Worm (Caenorhabditis elegans) whole organism, L4 larva: ENCODE data around the gene F52E10.4.

Experiments
- F37D6.2 ChIP-seq: sonication (generic microtip); optimal IDR thresholded peaks from 2 replicates; lab custom pipeline; 2016; ENCODE audit warnings: mild to moderate bottlenecking, missing genetic modification characterization, missing compliant biosample characterization
- F44E2.7 ChIP-seq: fragments of 200-800 bp; sonication (Bioruptor generic); IDR thresholded peaks from 2 replicates; pipeline ENCODE4 v2.1.2; 2022; ENCODE audit warnings: missing genetic modification characterization, missing compliant biosample characterization
- F49E8.2 ChIP-seq: sonication (generic microtip); optimal IDR thresholded peaks from 2 replicates; lab custom pipeline; 2016; ENCODE audit warnings: missing compliant biosample characterization, mild to moderate bottlenecking, missing genetic modification characterization, borderline replicate concordance
- Y105C5A.15 ChIP-seq: fragments of 200-800 bp; sonication (Bioruptor generic); IDR thresholded peaks from 2 replicates; pipeline ENCODE4 v1.3.6; 2022; ENCODE audit warnings: missing genetic modification characterization, missing compliant biosample characterization
- ZK337.2 ChIP-seq: fragments of 200-800 bp; sonication (Bioruptor generic); IDR thresholded peaks from 2 replicates; pipeline ENCODE4 v1.3.6; 2022; ENCODE audit warnings: missing genetic modification reagents, missing genetic modification characterization, missing compliant biosample characterization
- aha-1 ChIP-seq: fragments of 150-350 bp; peaks from one replicate; lab custom pipeline; 2014; ENCODE audit warnings: missing biosample characterization, missing genetic modification characterization
- aly-2 ChIP-seq: sonication (generic microtip); optimal IDR thresholded peaks from 2 replicates; lab custom pipeline; 2018; ENCODE audit warnings: missing biosample characterization, missing genetic modification characterization
- ceh-82 ChIP-seq: sonication (generic microtip); optimal IDR thresholded peaks from 2 replicates; lab custom pipeline; 2017; ENCODE audit warnings: missing biosample characterization, missing genetic modification characterization
- ces-1 ChIP-seq: fragments of 150-350 bp; sonication (generic microtip); optimal IDR thresholded peaks from 4 replicates; lab custom pipeline; 2014; ENCODE audit warnings: missing biosample characterization, missing genetic modification reagents, missing genetic modification characterization
- daf-16 ChIP-seq, 3 experiments: sonication (generic microtip); optimal IDR thresholded peaks; 2 replicates each; lab custom pipeline; 2016 to 2017; ENCODE audit warnings: missing genetic modification characterization in 3 of 3, missing genetic modification reagents in 3 of 3, mild to moderate bottlenecking in 2 of 3, missing compliant biosample characterization in 2 of 3, missing biosample characterization in 1 of 3, moderate library complexity in 1 of 3
- dmd-6 ChIP-seq: fragments of 200-800 bp; sonication (Bioruptor generic); IDR thresholded peaks from 2 replicates; pipeline ENCODE4 v1.3.6; 2022; ENCODE audit warnings: missing genetic modification reagents, missing genetic modification characterization, missing compliant biosample characterization
- duxl-1 ChIP-seq: sonication (generic microtip); optimal IDR thresholded peaks from 2 replicates; lab custom pipeline; 2016; ENCODE audit warnings: mild to moderate bottlenecking, missing genetic modification characterization, moderate library complexity, missing compliant biosample characterization; ENCODE audit not compliant: poor library complexity
- dve-1 ChIP-seq: sonication (generic microtip); optimal IDR thresholded peaks from 2 replicates; lab custom pipeline; 2017; ENCODE audit warnings: antibody characterized with exemption, mild to moderate bottlenecking, missing genetic modification characterization, missing compliant biosample characterization; ENCODE audit not compliant: insufficient read depth
- egl-27 ChIP-seq: sonication (generic microtip); optimal IDR thresholded peaks from 3 replicates; lab custom pipeline; 2017; ENCODE audit warnings: missing biosample characterization, missing genetic modification reagents, missing genetic modification characterization
- egl-43 ChIP-seq: fragments of 200-800 bp; sonication (Bioruptor generic); IDR thresholded peaks from 2 replicates; pipeline ENCODE4 v1.3.6; 2022; ENCODE audit warnings: missing genetic modification reagents, missing genetic modification characterization, missing compliant biosample characterization
- hlh-11 ChIP-seq: fragments of 200-800 bp; sonication (Bioruptor generic); optimal IDR thresholded peaks from 2 replicates; lab custom pipeline; 2018; ENCODE audit warnings: mild to moderate bottlenecking, missing genetic modification characterization, missing compliant biosample characterization
- hlh-30 ChIP-seq: sonication (generic microtip); optimal IDR thresholded peaks from 2 replicates; lab custom pipeline; 2017; ENCODE audit warnings: antibody characterized with exemption, mild to moderate bottlenecking, missing genetic modification characterization, missing compliant biosample characterization; ENCODE audit not compliant: insufficient read depth
- hmg-1.1 ChIP-seq: fragments of 200-800 bp; sonication (Bioruptor generic); IDR thresholded peaks from 2 replicates; pipeline ENCODE4 v1.3.6; 2022; ENCODE audit warnings: missing genetic modification reagents, missing genetic modification characterization, missing compliant biosample characterization
- lin-1 ChIP-seq: fragments of 200-800 bp; sonication (Bioruptor generic); IDR thresholded peaks from 2 replicates; pipeline ENCODE4 v1.3.6; 2022; ENCODE audit warnings: missing genetic modification reagents, missing genetic modification characterization, missing compliant biosample characterization
- lin-13 ChIP-seq: fragments of 150-350 bp; optimal IDR thresholded peaks from 2 replicates; lab custom pipeline; 2014; ENCODE audit warnings: missing biosample characterization, missing genetic modification reagents, missing genetic modification characterization
- lir-3 ChIP-seq: sonication (generic microtip); optimal IDR thresholded peaks from 2 replicates; lab custom pipeline; 2016; ENCODE audit warnings: mild to moderate bottlenecking, missing genetic modification characterization, missing compliant biosample characterization
- mep-1 ChIP-seq: fragments of 150-350 bp; sonication (generic microtip); optimal IDR thresholded peaks from 3 replicates; lab custom pipeline; 2014; ENCODE audit warnings: missing biosample characterization, missing genetic modification characterization
- nhr-102 ChIP-seq: sonication (generic microtip); optimal IDR thresholded peaks from 2 replicates; lab custom pipeline; 2016; ENCODE audit warnings: mild to moderate bottlenecking, missing genetic modification characterization, moderate library complexity, missing compliant biosample characterization
- nhr-28 ChIP-seq: fragments of 150-350 bp; optimal IDR thresholded peaks from 2 replicates; lab custom pipeline; 2014; ENCODE audit warnings: missing biosample characterization, missing genetic modification characterization
- nhr-42 ChIP-seq: fragments of 200-800 bp; sonication (Bioruptor generic); IDR thresholded peaks from 2 replicates; pipeline ENCODE4 v1.3.6; 2022; ENCODE audit warnings: missing genetic modification characterization, missing compliant biosample characterization
- nhr-77 ChIP-seq: fragments of 150-350 bp; optimal IDR thresholded peaks from 2 replicates; lab custom pipeline; 2014; ENCODE audit warnings: missing biosample characterization, missing genetic modification characterization
- pqm-1 ChIP-seq: sonication (generic microtip); optimal IDR thresholded peaks from 2 replicates; lab custom pipeline; 2017; ENCODE audit warnings: missing biosample characterization, missing genetic modification characterization
- set-16 ChIP-seq: fragments of 200-800 bp; sonication (Bioruptor generic); IDR thresholded peaks from 2 replicates; pipeline ENCODE4 v1.3.6; 2022; ENCODE audit warnings: missing genetic modification reagents, missing genetic modification characterization, missing compliant biosample characterization
- snpc-1.2 ChIP-seq: fragments of 200-800 bp; sonication (Bioruptor generic); IDR thresholded peaks from 2 replicates; pipeline ENCODE4 v1.3.6; 2022; ENCODE audit warnings: missing genetic modification reagents, missing genetic modification characterization, missing compliant biosample characterization
- spr-3 ChIP-seq: fragments of 200-800 bp; sonication (Bioruptor generic); optimal IDR thresholded peaks from 2 replicates; lab custom pipeline; 2018; ENCODE audit warnings: mild to moderate bottlenecking, missing genetic modification characterization, missing compliant biosample characterization
- tra-1 ChIP-seq: fragments of 200-800 bp; sonication (Bioruptor generic); IDR thresholded peaks from 2 replicates; pipeline ENCODE4 v1.3.6; 2022; ENCODE audit warnings: missing genetic modification reagents, missing genetic modification characterization, missing compliant biosample characterization
- unc-62 ChIP-seq, 3 experiments: fragments of 150-350 bp in 1 of 3; sonication (generic microtip); optimal IDR thresholded peaks in 2 of 3; peaks in 1 of 3; 1 replicate in 1 of 3; 2 replicates in 2 of 3; lab custom pipeline; 2014 to 2017; ENCODE audit warnings: missing biosample characterization in 3 of 3, missing genetic modification characterization in 3 of 3, missing genetic modification reagents in 3 of 3, missing genotype in 1 of 3

Gene F52E10.4

DNA sequence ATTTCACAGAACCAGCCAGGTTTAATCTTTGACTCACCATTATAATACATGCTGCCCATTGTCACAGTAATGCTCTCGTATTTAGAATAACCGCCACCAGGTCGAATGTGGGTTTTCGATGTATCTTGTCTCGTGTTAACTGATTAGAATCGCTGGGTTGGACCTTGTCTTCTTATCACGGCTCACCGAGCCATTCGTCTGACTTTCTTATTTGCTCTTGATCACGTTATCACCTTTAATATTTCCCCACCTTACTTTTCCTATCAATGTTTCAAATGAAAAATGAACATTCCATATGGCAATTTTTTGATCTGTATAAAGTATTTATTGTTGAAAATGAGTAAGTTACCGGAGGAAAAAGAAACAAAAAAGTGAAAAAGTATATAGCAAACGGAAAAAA lies 30.8 kb downstream of the F52E10.4 start, which contains the start of gene sgk-1 (continued):
- TF ChIP-seq hlh-30 (tag; lab: Kevin White, UChicago) (peak; percentile 27), aly-2 (tag; lab: Kevin White, UChicago) (no peak), hlh-11 (tag; lab: Kevin White, UChicago) (peak; percentile 44), lir-3 (tag; lab: Kevin White, UChicago) (no peak), egl-27 (tag; lab: Kevin White, UChicago) (no peak), dmd-6 (GFP tag; lab: Robert Waterston, UW) (0 out of 2 replicates have a peak, but pooled peaks have one; percentile 31), F37D6.2 (no peak), F44E2.7 (GFP tag; lab: Robert Waterston, UW) (no peak), F49E8.2 (no peak), pqm-1 (tag; lab: Kevin White, UChicago) (peak; percentile 57), tra-1 (GFP tag; lab: Robert Waterston, UW) (no peak)

DNA sequence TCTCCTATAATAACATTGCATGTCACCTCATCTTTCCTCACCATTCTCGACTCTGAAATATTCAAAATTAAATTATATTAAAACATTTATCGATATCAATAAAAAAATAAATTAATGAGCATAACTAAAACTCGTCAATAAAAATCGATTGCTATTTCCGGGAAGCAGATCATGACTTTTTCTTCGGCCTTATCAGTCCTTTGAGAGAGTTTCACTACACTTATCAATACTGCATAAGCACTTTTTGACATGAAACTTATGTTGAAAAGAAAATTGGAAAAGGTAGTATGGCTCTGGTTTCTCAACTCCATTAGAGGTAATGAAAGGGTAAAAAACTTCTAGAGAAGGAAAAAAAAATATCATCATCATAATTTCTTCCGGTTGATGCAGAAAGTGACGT lies 32.8 kb downstream of the F52E10.4 start:
- TF ChIP-seq duxl-1 (tag; lab: Kevin White, UChicago) (no peak), lin-13 (GFP tag; lab: Kevin White, UChicago) (no peak), ces-1 (no peak), daf-16 (GFP tag; optimal IDR thresholded peaks at IDR 0.05; lab: Kevin White, UChicago) (no peak), daf-16 (tag; optimal IDR thresholded peaks at IDR 0.05; lab: Kevin White, UChicago) (peak; percentile 53), hlh-30 (tag; lab: Kevin White, UChicago) (peak; percentile 6), ZK337.2 (GFP tag; lab: Robert Waterston, UW) (no peak), hlh-11 (tag; lab: Kevin White, UChicago) (peak; percentile 22), nhr-102 (tag; lab: Kevin White, UChicago) (no peak), spr-3 (GFP tag; lab: Kevin White, UChicago) (no peak), nhr-28 (tag; lab: Kevin White, UChicago) (peak; percentile 64), dmd-6 (GFP tag; lab: Robert Waterston, UW) (peak; percentile 58; the same call in 1 of the 2 replicates), pqm-1 (tag; lab: Kevin White, UChicago) (peak; percentile 85), lin-1 (GFP tag; lab: Robert Waterston, UW) (0 out of 2 replicates have a peak, but pooled peaks have one; percentile 62), Y105C5A.15 (GFP tag; lab: Robert Waterston, UW) (no peak), dve-1 (peak; percentile 43), set-16 (GFP tag; lab: Robert Waterston, UW) (no peak), F49E8.2 (no peak), aha-1 (peak; percentile 30), egl-43 (no peak)

DNA sequence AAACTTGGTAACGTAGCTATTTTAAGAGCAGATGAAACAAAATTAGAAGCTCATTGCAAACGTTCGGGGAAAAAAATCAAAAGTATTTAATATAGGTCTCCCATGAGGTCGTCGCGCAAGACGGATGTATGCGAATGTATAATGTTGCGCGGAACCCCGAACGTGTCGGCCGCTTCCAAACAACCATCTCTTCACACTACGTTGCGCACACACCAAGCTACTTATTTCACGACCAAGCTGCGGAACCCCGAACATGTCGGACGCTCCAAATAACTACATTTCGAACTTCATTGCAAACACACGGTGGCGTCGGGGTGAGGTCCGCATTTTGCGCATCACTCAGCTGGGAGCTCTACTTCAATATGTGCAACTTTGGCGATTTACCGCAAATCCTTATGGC lies 34.3 kb downstream of the F52E10.4 start:
- peak; percentile 69 for TF ChIP-seq aha-1
- TF ChIP-seq F37D6.2, result no peak
- TF ChIP-seq F44E2.7 (GFP tag; lab: Robert Waterston, UW), result 0 out of 2 replicates have a peak, but pooled peaks have one; percentile 24
- TF ChIP-seq ceh-82 (tag; lab: Kevin White, UChicago), result no peak

DNA sequence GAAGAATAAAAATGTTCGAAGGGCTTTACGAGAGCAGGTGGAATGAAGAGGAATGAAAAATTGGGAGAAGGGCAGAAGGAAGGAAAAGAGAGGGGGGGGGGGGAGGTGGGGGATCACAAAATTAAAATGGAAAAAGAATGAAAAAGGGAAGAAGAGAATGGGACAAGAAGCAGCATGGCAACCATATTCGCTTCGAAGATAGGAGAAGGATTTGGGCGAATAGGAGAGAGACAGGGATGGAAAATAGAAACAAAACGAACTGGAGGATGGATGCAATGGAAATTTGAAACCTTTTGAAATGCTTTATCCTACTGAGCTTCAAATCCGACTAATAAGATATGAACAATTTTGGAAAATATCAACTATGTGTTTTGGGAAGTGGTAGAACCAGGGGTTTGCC lies 42.2 kb downstream of the F52E10.4 start, which contains the start of gene W10G6.6:
W10G6.6 (minus strand) TSS at position 101 of the 400 bp plus-strand sequence.
- TF ChIP-seq hmg-1.1, result no peak
- TF ChIP-seq set-16 (GFP tag; lab: Robert Waterston, UW), result peak; percentile 15; the same call in 1 of the 2 replicates
- TF ChIP-seq hlh-30 (tag; lab: Kevin White, UChicago), result no peak
- TF ChIP-seq egl-27 (tag; lab: Kevin White, UChicago), result no peak
- TF ChIP-seq nhr-42 (GFP tag; lab: Robert Waterston, UW), result no peak
- TF ChIP-seq mep-1 (tag; lab: Kevin White, UChicago), result no peak

ce11 chrX:16244764-16245244 lies 48.0 kb downstream of the F52E10.4 start, which contains the start of gene W10G6.1:
Gene W10G6.1 (plus strand): TSS chrX:16245194.
- TF ChIP-seq snpc-1.2, result no peak
- TF ChIP-seq nhr-77 (tag; lab: Kevin White, UChicago), result no peak
- TF ChIP-seq set-16 (GFP tag; lab: Robert Waterston, UW), result peak; percentile 51; the same call in 1 of the 2 replicates
- TF ChIP-seq unc-62 (GFP tag; optimal IDR thresholded peaks at IDR 0.05 in 1 of 2; lab: Kevin White, UChicago), result peak in 1 of 2 experiments; percentile 42
- TF ChIP-seq unc-62 (tag; optimal IDR thresholded peaks at IDR 0.05; lab: Kevin White, UChicago), result no peak
